Fruit fly (Drosophila melanogaster) whole organism, embryonic: ENCODE results near the gene CG11768.
A peak's percentile ranks its signal among the peaks of the same experiment; 100 is the strongest.

Source experiments
- Abd-B ChIP-seq: fragments of 200-800 bp; sonication (Bioruptor generic); optimal IDR thresholded peaks from 2 replicates; lab custom pipeline; 2018; ENCODE audit warnings: missing biosample characterization, mild to moderate bottlenecking, missing genetic modification characterization, moderate library complexity
- Antp ChIP-seq: fragments of 200-800 bp; sonication (Bioruptor generic); optimal IDR thresholded peaks from 3 replicates; lab custom pipeline; 2016; ENCODE audit warnings: missing biosample characterization, missing genetic modification characterization
- Bteb2 ChIP-seq: fragments of 200-800 bp; sonication (Bioruptor generic); optimal IDR thresholded peaks from 2 replicates; lab custom pipeline; 2016; ENCODE audit warnings: missing biosample characterization, missing genetic modification characterization
- C15 ChIP-seq: fragments of 200-800 bp; sonication (Bioruptor generic); IDR thresholded peaks from 3 replicates; pipeline ENCODE4 v1.3.6; 2022; ENCODE audit warnings: missing biosample characterization, missing genetic modification characterization
- CG10209 ChIP-seq: fragments of 200-800 bp; sonication (Bioruptor generic); optimal IDR thresholded peaks from 3 replicates; lab custom pipeline; 2017; ENCODE audit warnings: missing biosample characterization, mild to moderate bottlenecking, missing genetic modification characterization, missing genetic modification reagents
- CG13287 ChIP-seq: fragments of 200-800 bp; sonication (Bioruptor generic); IDR thresholded peaks from 2 replicates; pipeline ENCODE4 v1.3.6; 2022; ENCODE audit warnings: missing biosample characterization, missing genetic modification characterization; ENCODE audit not compliant: partially characterized antibody
- CG13775 ChIP-seq: fragments of 200-800 bp; sonication (Bioruptor generic); optimal IDR thresholded peaks from 3 replicates; lab custom pipeline; 2017; ENCODE audit warnings: missing biosample characterization, mild to moderate bottlenecking, missing genetic modification characterization
- CG14050 ChIP-seq: fragments of 200-800 bp; sonication (Bioruptor generic); IDR thresholded peaks from 3 replicates; pipeline ENCODE4 v1.3.6; 2022; ENCODE audit warnings: missing biosample characterization, missing genetic modification characterization
- CG15696 ChIP-seq: fragments of 200-800 bp; sonication (Bioruptor generic); optimal IDR thresholded peaks from 2 replicates; lab custom pipeline; 2019; ENCODE audit warnings: missing biosample characterization, mild to moderate bottlenecking, missing genetic modification characterization, moderate library complexity
- CG16863 ChIP-seq: fragments of 200-800 bp; sonication (Bioruptor generic); optimal IDR thresholded peaks from 3 replicates; lab custom pipeline; 2016; ENCODE audit warnings: missing biosample characterization, missing genetic modification characterization
- CG32532 ChIP-seq: fragments of 200-800 bp; sonication (Bioruptor generic); IDR thresholded peaks from 2 replicates; pipeline ENCODE4 v1.3.6; 2022; ENCODE audit warnings: missing biosample characterization, missing genetic modification characterization
- CG4404 ChIP-seq: fragments of 200-800 bp; sonication (Bioruptor generic); IDR thresholded peaks from 2 replicates; pipeline ENCODE4 v1.3.6; 2022; ENCODE audit warnings: missing biosample characterization, missing genetic modification characterization
- CG5245 ChIP-seq: fragments of 200-800 bp; sonication (Bioruptor generic); optimal IDR thresholded peaks from 3 replicates; lab custom pipeline; 2016; ENCODE audit warnings: missing biosample characterization, missing genetic modification characterization
- CG7271 ChIP-seq: fragments of 200-800 bp; sonication (Bioruptor generic); optimal IDR thresholded peaks from 2 replicates; lab custom pipeline; 2018; ENCODE audit warnings: missing biosample characterization, mild to moderate bottlenecking, missing genetic modification characterization, moderate library complexity
- CG7987 ChIP-seq: fragments of 200-800 bp; sonication (Bioruptor generic); optimal IDR thresholded peaks from 2 replicates; lab custom pipeline; 2018; ENCODE audit warnings: missing biosample characterization, mild to moderate bottlenecking, missing genetic modification characterization, moderate library complexity
- CG8924 ChIP-seq: fragments of 200-800 bp; optimal IDR thresholded peaks from 3 replicates; lab custom pipeline; 2019; ENCODE audit warnings: missing biosample characterization, mild to moderate bottlenecking, missing genetic modification characterization, moderate library complexity
- CG9727 ChIP-seq: fragments of 200-800 bp; sonication (Bioruptor generic); optimal IDR thresholded peaks from 3 replicates; lab custom pipeline; 2017; ENCODE audit warnings: missing biosample characterization, mild to moderate bottlenecking, missing genetic modification characterization
- Dad ChIP-seq: fragments of 200-800 bp; sonication (Bioruptor generic); optimal IDR thresholded peaks from 3 replicates; lab custom pipeline; 2016; ENCODE audit warnings: missing biosample characterization, missing genetic modification characterization
- Dfd ChIP-seq, 2 experiments: fragments of >200 bp; optimal IDR thresholded peaks; 2 replicates each; lab custom pipeline; 2017; ENCODE audit warnings: missing biosample characterization in 2 of 2, missing genetic modification characterization in 2 of 2
- Dip3 ChIP-seq: fragments of 200-800 bp; sonication (Bioruptor generic); optimal IDR thresholded peaks from 3 replicates; lab custom pipeline; 2016; ENCODE audit warnings: missing biosample characterization, missing genetic modification characterization
- E2f2 ChIP-seq: fragments of 200-800 bp; sonication (Bioruptor generic); IDR thresholded peaks from 2 replicates; pipeline ENCODE4 v1.3.6; 2022; ENCODE audit warnings: missing biosample characterization, missing genetic modification characterization
- HLH4C ChIP-seq: fragments of 200-800 bp; sonication (Bioruptor generic); IDR thresholded peaks from 3 replicates; pipeline ENCODE4 v1.3.6; 2022; ENCODE audit warnings: missing biosample characterization, missing genetic modification characterization; ENCODE audit not compliant: partially characterized antibody
- Hmr ChIP-seq: fragments of 200-800 bp; sonication (Bioruptor generic); optimal IDR thresholded peaks from 3 replicates; lab custom pipeline; 2017; ENCODE audit warnings: mild to moderate bottlenecking, missing biosample characterization, missing genetic modification reagents, missing genetic modification characterization
- Hmx ChIP-seq: fragments of 200-800 bp; sonication (Bioruptor generic); optimal IDR thresholded peaks from 2 replicates; lab custom pipeline; 2016; ENCODE audit warnings: missing biosample characterization, missing genetic modification characterization
- MBD-R2 ChIP-seq: fragments of 200-800 bp; sonication (Bioruptor generic); IDR thresholded peaks from 2 replicates; pipeline ENCODE4 v1.3.6; 2022; ENCODE audit warnings: missing biosample characterization, missing genetic modification characterization
- MTF-1 ChIP-seq: fragments of 200-800 bp; sonication (Bioruptor generic); optimal IDR thresholded peaks from 2 replicates; lab custom pipeline; 2018; ENCODE audit warnings: missing biosample characterization, mild to moderate bottlenecking, missing genetic modification characterization, borderline replicate concordance
- Mad ChIP-seq: fragments of 200-800 bp; sonication (Bioruptor generic); optimal IDR thresholded peaks from 2 replicates; lab custom pipeline; 2016; ENCODE audit warnings: missing biosample characterization, missing genetic modification characterization
- Nf-YB ChIP-seq: fragments of 200-800 bp; sonication (Bioruptor generic); optimal IDR thresholded peaks from 3 replicates; lab custom pipeline; 2019; ENCODE audit warnings: missing biosample characterization, mild to moderate bottlenecking, missing genetic modification characterization, moderate library complexity
- NfI ChIP-seq: fragments of 200-800 bp; sonication (Bioruptor generic); optimal IDR thresholded peaks from 3 replicates; lab custom pipeline; 2018; ENCODE audit warnings: missing biosample characterization, mild to moderate bottlenecking, missing genetic modification characterization, moderate library complexity
- Opbp ChIP-seq: fragments of 200-800 bp; sonication (Bioruptor generic); IDR thresholded peaks from 3 replicates; pipeline ENCODE4 v1.3.6; 2022; ENCODE audit warnings: missing biosample characterization, missing genetic modification characterization; ENCODE audit not compliant: partially characterized antibody
- Sry-β ChIP-seq: fragments of 200-800 bp; sonication (Bioruptor generic); optimal IDR thresholded peaks from 2 replicates; lab custom pipeline; 2018; ENCODE audit warnings: missing biosample characterization, mild to moderate bottlenecking, missing genetic modification characterization, moderate library complexity
- Taf1 ChIP-seq: fragments of 200-800 bp; sonication (Bioruptor generic); IDR thresholded peaks from 2 replicates; pipeline ENCODE4 v1.3.6; 2022; ENCODE audit warnings: missing biosample characterization, missing genetic modification characterization
- Tbp ChIP-seq: fragments of >200 bp; optimal IDR thresholded peaks from 2 replicates; lab custom pipeline; 2018; ENCODE audit warnings: missing biosample characterization, missing genetic modification characterization
- ab ChIP-seq: fragments of 200-800 bp; sonication (Bioruptor generic); optimal IDR thresholded peaks from 2 replicates; lab custom pipeline; 2016; ENCODE audit warnings: missing biosample characterization, missing genetic modification characterization
- bcd ChIP-seq: fragments of 200-800 bp; sonication (Bioruptor generic); optimal IDR thresholded peaks from 2 replicates; lab custom pipeline; 2017; ENCODE audit warnings: missing biosample characterization, mild to moderate bottlenecking, missing genetic modification characterization
- dysf ChIP-seq: fragments of 200-800 bp; sonication (Bioruptor generic); IDR thresholded peaks from 3 replicates; pipeline ENCODE4 v1.3.6; 2022; ENCODE audit warnings: missing biosample characterization, missing genetic modification characterization
- exex ChIP-seq: fragments of 200-800 bp; sonication (Bioruptor generic); optimal IDR thresholded peaks from 4 replicates; lab custom pipeline; 2018; ENCODE audit warnings: missing biosample characterization, mild to moderate bottlenecking, missing genetic modification characterization, moderate library complexity
- grn ChIP-seq: fragments of 200-800 bp; sonication (Bioruptor generic); optimal IDR thresholded peaks from 3 replicates; lab custom pipeline; 2017; ENCODE audit warnings: missing biosample characterization, missing genetic modification characterization
- org-1 ChIP-seq: fragments of 200-800 bp; sonication (Bioruptor generic); optimal IDR thresholded peaks from 2 replicates; lab custom pipeline; 2017; ENCODE audit warnings: missing biosample characterization, missing genetic modification characterization
- p53 ChIP-seq: fragments of 200-800 bp; sonication (Bioruptor generic); optimal IDR thresholded peaks from 2 replicates; lab custom pipeline; 2016; ENCODE audit warnings: missing biosample characterization, missing genetic modification characterization
- salm ChIP-seq: fragments of 200-800 bp; sonication (Bioruptor generic); optimal IDR thresholded peaks from 2 replicates; lab custom pipeline; 2018; ENCODE audit warnings: missing biosample characterization, mild to moderate bottlenecking, missing genetic modification characterization
- sens-2 ChIP-seq: fragments of 200-800 bp; sonication (Bioruptor generic); IDR thresholded peaks from 2 replicates; pipeline ENCODE4 v1.3.6; 2022; ENCODE audit warnings: missing biosample characterization, missing genetic modification characterization
- slou ChIP-seq: fragments of 200-800 bp; sonication (Bioruptor generic); optimal IDR thresholded peaks from 3 replicates; lab custom pipeline; 2016; ENCODE audit warnings: missing biosample characterization, missing genetic modification characterization
- sqz ChIP-seq: fragments of 200-800 bp; sonication (Bioruptor generic); optimal IDR thresholded peaks from 3 replicates; lab custom pipeline; 2018; ENCODE audit warnings: missing biosample characterization, mild to moderate bottlenecking, missing genetic modification characterization
- unpg ChIP-seq: fragments of 200-800 bp; sonication (Bioruptor generic); optimal IDR thresholded peaks from 3 replicates; lab custom pipeline; 2018; ENCODE audit warnings: missing biosample characterization, mild to moderate bottlenecking, missing genetic modification characterization, moderate library complexity
- usp ChIP-seq: fragments of >200 bp; optimal IDR thresholded peaks from 2 replicates; lab custom pipeline; 2017; ENCODE audit warnings: missing biosample characterization, missing genetic modification characterization

Gene CG11768

DNA sequence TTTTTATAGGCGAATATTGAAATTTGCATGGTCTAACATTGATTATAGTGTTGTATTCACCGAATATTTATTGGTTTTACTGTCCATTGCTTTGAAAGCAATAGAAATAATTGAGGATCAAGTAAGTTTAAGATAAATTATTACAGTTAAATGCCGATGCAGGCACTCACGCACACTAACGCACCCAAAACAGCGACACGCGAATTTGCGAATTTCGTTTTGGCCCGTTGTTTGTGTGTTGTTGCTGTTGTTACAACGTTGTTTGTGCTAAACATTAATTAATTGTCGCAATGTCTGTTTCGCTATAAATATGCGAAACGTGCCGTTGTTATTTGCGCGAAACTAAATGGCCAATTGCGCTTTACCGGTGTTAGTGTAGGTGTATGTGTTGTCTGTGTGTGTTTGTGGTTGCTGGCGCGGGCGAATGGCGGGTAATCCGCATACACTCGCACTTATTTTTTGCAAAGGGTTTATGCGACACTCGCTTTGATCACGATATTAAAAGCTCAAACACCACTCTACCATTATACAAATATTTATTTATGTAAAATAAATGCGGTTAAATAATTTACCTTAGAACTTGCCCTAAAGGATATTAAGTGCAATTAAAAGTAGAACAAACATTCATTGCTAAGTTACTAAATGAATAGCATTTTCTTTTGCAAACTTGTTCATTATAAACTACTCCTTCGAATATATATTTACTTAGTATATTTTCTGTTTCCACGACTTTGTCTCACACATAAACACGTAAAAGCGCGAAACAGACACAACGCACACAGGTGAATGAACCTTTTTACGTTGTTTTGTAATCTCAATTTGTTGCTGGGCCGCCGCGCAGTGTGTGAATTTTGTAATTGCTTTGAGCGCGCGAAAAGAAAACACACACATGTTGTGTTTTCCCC, 19.9 kb downstream of the CG11768 start (continued):
- TF ChIP-seq Sry-β (GFP tag; lab: Kevin White, UChicago) (no peak), Opbp (GFP tag; lab: Robert Waterston, UW) (no peak), salm (tag; lab: Kevin White, UChicago) (no peak), bcd (GFP tag; lab: Kevin White, UChicago) (peak; percentile 11), Abd-B (GFP tag; lab: Kevin White, UChicago) (no peak), Hmr (GFP tag; lab: Kevin White, UChicago) (peak; percentile 42), sqz (GFP tag; lab: Kevin White, UChicago) (no peak), usp (no peak), MTF-1 (GFP tag; lab: Kevin White, UChicago) (no peak), Bteb2 (GFP tag; lab: Kevin White, UChicago) (no peak), Hmx (GFP tag; lab: Kevin White, UChicago) (no peak)

DNA sequence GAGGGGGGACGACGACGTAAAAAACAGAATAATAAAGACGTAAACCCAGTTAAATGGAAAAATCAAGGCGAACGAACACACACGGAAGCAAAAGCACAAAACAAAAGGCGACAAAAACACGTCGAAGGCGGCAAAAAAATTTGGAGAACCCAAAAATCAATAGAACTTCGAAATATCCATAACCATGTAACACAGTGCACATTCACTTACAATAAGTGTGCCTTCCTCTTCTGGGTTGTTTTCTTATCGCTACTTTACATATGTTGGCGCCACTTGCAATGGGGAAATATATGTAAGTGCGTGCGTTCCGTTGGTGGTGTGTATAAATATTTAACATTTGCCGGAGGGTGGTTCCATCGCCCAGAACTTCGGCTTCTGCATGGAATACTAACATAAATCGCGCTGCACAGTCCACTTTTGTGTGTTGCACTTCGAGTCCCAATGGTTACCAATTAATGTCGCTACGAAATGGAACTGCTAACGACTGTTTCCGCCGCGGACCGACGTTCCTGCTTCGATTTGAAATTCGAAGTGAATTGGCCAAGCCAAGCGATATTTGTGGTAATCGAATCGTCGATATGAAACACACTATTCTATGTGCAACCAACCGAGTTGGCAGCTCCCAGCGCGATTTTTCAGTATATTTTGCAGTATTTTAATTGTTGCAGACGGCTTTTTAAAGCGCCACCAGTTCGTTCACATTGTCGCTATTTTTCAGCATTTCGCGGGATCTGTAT, 20.7 kb downstream of the CG11768 start, which contains the start of the genes CG9801 and Nasp:
TSS of gene CG9801 (minus strand) at position 542 of the 737 bp plus-strand sequence.
TSS of gene Nasp (plus strand) at position 665 of the 737 bp plus-strand sequence.
- TF ChIP-seq CG9727 (peak; percentile 1), HLH4C (GFP tag; lab: Robert Waterston, UW) (peak; percentile 78), Dip3 (GFP tag; lab: Kevin White, UChicago) (no peak), CG15696 (tag; lab: Kevin White, UChicago) (peak; percentile 14), C15 (GFP tag; lab: Robert Waterston, UW) (no peak), unpg (GFP tag; lab: Kevin White, UChicago) (no peak), exex (tag; lab: Kevin White, UChicago) (no peak), Dfd (GFP tag; optimal IDR thresholded peaks at IDR 0.05; lab: Kevin White, UChicago) (no peak), slou (GFP tag; lab: Kevin White, UChicago) (no peak), grn (GFP tag; lab: Kevin White, UChicago) (no peak), Tbp (GFP tag; lab: Kevin White, UChicago) (no peak), NfI (GFP tag; lab: Kevin White, UChicago) (peak; percentile 39), CG5245 (GFP tag; lab: Kevin White, UChicago) (peak; percentile 7), MBD-R2 (GFP tag; lab: Robert Waterston, UW) (peak; percentile 77), Nf-YB (GFP tag; lab: Kevin White, UChicago) (no peak), Mad (GFP tag; lab: Kevin White, UChicago) (peak; percentile 25), dysf (GFP tag; lab: Robert Waterston, UW) (0 out of 3 replicates have a peak, but pooled peaks have one; percentile 23), CG10209 (GFP tag; lab: Kevin White, UChicago) (peak; percentile 13), CG8924 (tag; lab: Kevin White, UChicago) (peak; percentile 37), CG13775 (GFP tag; lab: Kevin White, UChicago) (peak; percentile 31), CG16863 (GFP tag; lab: Kevin White, UChicago) (no peak), CG14050 (GFP tag; lab: Robert Waterston, UW) (no peak), CG7987 (GFP tag; lab: Kevin White, UChicago) (peak; percentile 58), Dad (GFP tag; lab: Kevin White, UChicago) (peak; percentile 35), Taf1 (GFP tag; lab: Robert Waterston, UW) (no peak), CG4404 (GFP tag; lab: Robert Waterston, UW) (no peak), Antp (GFP tag; lab: Kevin White, UChicago) (peak; percentile 50), p53 (GFP tag; lab: Kevin White, UChicago) (peak; percentile 81), CG7271 (tag; lab: Kevin White, UChicago) (no peak), CG13287 (GFP tag; lab: Robert Waterston, UW) (peak; percentile 79), CG32532 (GFP tag; lab: Robert Waterston, UW) (0 out of 2 replicates have a peak, but pooled peaks have one; percentile 9), E2f2 (GFP tag; lab: Robert Waterston, UW) (peak; percentile 88), org-1 (GFP tag; lab: Kevin White, UChicago) (peak; percentile 17), ab (GFP tag; lab: Kevin White, UChicago) (no peak), sens-2 (GFP tag; lab: Robert Waterston, UW) (no peak)
